Fruit fly (Drosophila melanogaster) whole organism, wandering third instar larva: ENCODE data around the gene tsl.

Experiments
- Abd-B ChIP-seq: fragments of >200 bp; optimal IDR thresholded peaks from 2 replicates; lab custom pipeline; 2017; ENCODE audit warnings: missing biosample characterization, missing genetic modification characterization
- CG32264 ChIP-seq: fragments of 200-800 bp; sonication (Bioruptor generic); optimal IDR thresholded peaks from 2 replicates; lab custom pipeline; 2016; ENCODE audit warnings: missing biosample characterization, missing genetic modification characterization
- CG9705 ChIP-seq: fragments of 200-800 bp; sonication (Bioruptor generic); optimal IDR thresholded peaks from 2 replicates; lab custom pipeline; 2018; ENCODE audit warnings: missing biosample characterization, mild to moderate bottlenecking, missing genetic modification characterization
- CrebA ChIP-seq: fragments of 200-800 bp; sonication (Bioruptor generic); optimal IDR thresholded peaks from 2 replicates; lab custom pipeline; 2016; ENCODE audit warnings: missing biosample characterization, mild to moderate bottlenecking, missing genetic modification characterization, borderline replicate concordance
- Dfd ChIP-seq: fragments of >200 bp; optimal IDR thresholded peaks from 2 replicates; lab custom pipeline; 2017; ENCODE audit warnings: missing biosample characterization, missing genetic modification characterization
- Dif ChIP-seq: fragments of 200-275, 200-300 bp; sonication (Bioruptor generic); optimal IDR thresholded peaks from 2 replicates; lab custom pipeline; 2018; ENCODE audit warnings: missing biosample characterization, missing genetic modification characterization; ENCODE audit not compliant: partially characterized antibody
- GATAd ChIP-seq: sonication (Bioruptor generic); optimal IDR thresholded peaks from 2 replicates; lab custom pipeline; 2016; ENCODE audit warnings: missing biosample characterization, missing genetic modification characterization
- HLH106 ChIP-seq: fragments of 200-800 bp; optimal IDR thresholded peaks from 3 replicates; lab custom pipeline; 2019; ENCODE audit warnings: missing biosample characterization, mild to moderate bottlenecking, missing genetic modification characterization, moderate library complexity
- Hnf4 ChIP-seq: fragments of 200-800 bp; sonication (Bioruptor generic); optimal IDR thresholded peaks from 2 replicates; lab custom pipeline; 2016; ENCODE audit warnings: missing biosample characterization, mild to moderate bottlenecking, missing genetic modification characterization
- Hr78 ChIP-seq: fragments of >200 bp; optimal IDR thresholded peaks from 2 replicates; lab custom pipeline; 2017; ENCODE audit warnings: missing biosample characterization, missing genetic modification characterization
- Hr83 ChIP-seq: fragments of 200-300 bp; sonication (Bioruptor generic); optimal IDR thresholded peaks from 2 replicates; lab custom pipeline; 2016; ENCODE audit warnings: missing biosample characterization, mild to moderate bottlenecking, missing genetic modification characterization, moderate library complexity; ENCODE audit not compliant: poor library complexity, severe bottlenecking
- Jra ChIP-seq: sonication (Bioruptor generic); optimal IDR thresholded peaks from 2 replicates; lab custom pipeline; 2016; ENCODE audit warnings: missing biosample characterization, missing genetic modification characterization
- Mio ChIP-seq: sonication (Bioruptor generic); optimal IDR thresholded peaks from 2 replicates; lab custom pipeline; 2016; ENCODE audit warnings: missing biosample characterization, missing genetic modification characterization
- Myc ChIP-seq: fragments of >200 bp; optimal IDR thresholded peaks from 2 replicates; lab custom pipeline; 2017
- N ChIP-seq: fragments of >200 bp; optimal IDR thresholded peaks from 2 replicates; lab custom pipeline; 2018; ENCODE audit warnings: missing biosample characterization, missing external identifiers, missing genetic modification characterization
- OdsH ChIP-seq: fragments of 200-800 bp; sonication (Bioruptor generic); optimal IDR thresholded peaks from 2 replicates; lab custom pipeline; 2016; ENCODE audit warnings: missing biosample characterization, mild to moderate bottlenecking, missing genetic modification characterization
- Rel ChIP-seq, 2 experiments: fragments of 200-800 bp; sonication (Bioruptor generic) in 1 of 2; optimal IDR thresholded peaks; 2 replicates in 1 of 2; 3 replicates in 1 of 2; lab custom pipeline; 2016 to 2019; ENCODE audit warnings: mild to moderate bottlenecking in 2 of 2, missing biosample characterization in 2 of 2, missing genetic modification characterization in 2 of 2, moderate library complexity in 1 of 2
- Sp1 ChIP-seq: fragments of 200-800 bp; sonication (Bioruptor generic); optimal IDR thresholded peaks from 3 replicates; lab custom pipeline; 2019; ENCODE audit warnings: missing biosample characterization, mild to moderate bottlenecking, missing genetic modification characterization, moderate library complexity
- br ChIP-seq: fragments of 200-800 bp; sonication (Bioruptor generic); optimal IDR thresholded peaks from 2 replicates; lab custom pipeline; 2016; ENCODE audit warnings: missing biosample characterization, missing genetic modification characterization
- brk ChIP-seq: fragments of 200-800 bp; sonication (Bioruptor generic); optimal IDR thresholded peaks from 2 replicates; lab custom pipeline; 2016; ENCODE audit warnings: missing biosample characterization, mild to moderate bottlenecking, missing genetic modification characterization
- dl ChIP-seq, 2 experiments: fragments of 175-275, 200-275 bp in 1 of 2; fragments of 200-275 bp in 1 of 2; sonication (Bioruptor generic); optimal IDR thresholded peaks; lab custom pipeline; 2018; ENCODE audit warnings: mild to moderate bottlenecking in 2 of 2, missing biosample characterization in 2 of 2, missing genetic modification characterization in 2 of 2, moderate library complexity in 2 of 2; ENCODE audit not compliant: partially characterized antibody in 2 of 2, insufficient read depth in 1 of 2
- dmrt93B ChIP-seq: fragments of 200-800 bp; sonication (Bioruptor generic); optimal IDR thresholded peaks from 2 replicates; lab custom pipeline; 2018; ENCODE audit warnings: missing biosample characterization, mild to moderate bottlenecking, missing genetic modification characterization
- dsf ChIP-seq: sonication (Bioruptor generic); optimal IDR thresholded peaks from 2 replicates; lab custom pipeline; 2016; ENCODE audit warnings: missing biosample characterization, missing genetic modification characterization, borderline replicate concordance
- ey ChIP-seq: fragments of 200-800 bp; sonication (Bioruptor generic); optimal IDR thresholded peaks from 2 replicates; lab custom pipeline; 2016; ENCODE audit warnings: missing biosample characterization, missing genetic modification characterization
- foxo ChIP-seq, 2 experiments: fragments of 200-800 bp; sonication (Bioruptor generic); optimal IDR thresholded peaks; 2 replicates in 1 of 2; 3 replicates in 1 of 2; lab custom pipeline; 2016 to 2017; ENCODE audit warnings: missing biosample characterization in 2 of 2, missing genetic modification characterization in 2 of 2
- fru ChIP-seq: fragments of 200-800 bp; sonication (Bioruptor generic); optimal IDR thresholded peaks from 3 replicates; lab custom pipeline; 2016; ENCODE audit warnings: missing biosample characterization, mild to moderate bottlenecking, missing genetic modification characterization
- h ChIP-seq: fragments of 200-800 bp; sonication (Bioruptor generic); optimal IDR thresholded peaks from 3 replicates; lab custom pipeline; 2016; ENCODE audit warnings: missing biosample characterization, mild to moderate bottlenecking, missing genetic modification characterization
- jim ChIP-seq: fragments of 175-275, 200-325 bp; sonication (Bioruptor generic); optimal IDR thresholded peaks from 2 replicates; lab custom pipeline; 2016; ENCODE audit warnings: missing biosample characterization, mild to moderate bottlenecking, missing genetic modification characterization
- lola ChIP-seq: fragments of >200 bp; optimal IDR thresholded peaks from 2 replicates; lab custom pipeline; 2017; ENCODE audit warnings: missing biosample characterization, missing genetic modification characterization
- pan ChIP-seq: fragments of >200 bp; optimal IDR thresholded peaks from 2 replicates; lab custom pipeline; 2017
- psq ChIP-seq: fragments of 200-800 bp; sonication (Bioruptor generic); optimal IDR thresholded peaks from 3 replicates; lab custom pipeline; 2017; ENCODE audit warnings: missing biosample characterization, mild to moderate bottlenecking, missing genetic modification characterization, moderate library complexity
- rgr ChIP-seq: fragments of 200-800 bp; sonication (Bioruptor generic); optimal IDR thresholded peaks from 3 replicates; lab custom pipeline; 2016; ENCODE audit warnings: missing biosample characterization, mild to moderate bottlenecking, missing genetic modification characterization
- sage ChIP-seq: fragments of 200-800 bp; sonication (Bioruptor generic); optimal IDR thresholded peaks from 2 replicates; lab custom pipeline; 2016; ENCODE audit warnings: missing biosample characterization, mild to moderate bottlenecking, missing genetic modification characterization
- sv ChIP-seq: fragments of 200-800 bp; sonication (Bioruptor generic); optimal IDR thresholded peaks from 3 replicates; lab custom pipeline; 2016; ENCODE audit warnings: missing biosample characterization, missing genetic modification characterization
- tai ChIP-seq: sonication (Bioruptor generic); optimal IDR thresholded peaks from 2 replicates; lab custom pipeline; 2016; ENCODE audit warnings: missing biosample characterization, missing genetic modification characterization
- usp ChIP-seq: fragments of >200 bp; optimal IDR thresholded peaks from 2 replicates; lab custom pipeline; 2017; ENCODE audit warnings: missing biosample characterization, missing genetic modification characterization
- woc ChIP-seq: sonication (Bioruptor generic); optimal IDR thresholded peaks from 2 replicates; lab custom pipeline; 2016; ENCODE audit warnings: missing biosample characterization, mild to moderate bottlenecking, missing genetic modification characterization

Gene tsl

dm6 chr3R:21782295-21782922 is at the start of gene tsl:
TSS of gene tsl (minus strand) at chr3R:21782536.
- TF ChIP-seq Rel (GFP tag; optimal IDR thresholded peaks at IDR 0.05; lab: Kevin White, UChicago) (no peak), Rel (tag; optimal IDR thresholded peaks at IDR 0.05; lab: Kevin White, UChicago) (no peak), CrebA (no peak), br (peak; percentile 13), GATAd (GFP tag; lab: Kevin White, UChicago) (no peak)

dm6 chr3R:21831040-21831439 is 48.7 kb upstream of the tsl start:
- TF ChIP-seq psq (no peak), HLH106 (tag; lab: Kevin White, UChicago) (no peak), OdsH (GFP tag; lab: Kevin White, UChicago) (no peak), pan (no peak), sv (no peak), Hr78 (GFP tag; lab: Kevin White, UChicago) (no peak), Hr83 (GFP tag; lab: Kevin White, UChicago) (no peak), N (GFP tag; lab: Kevin White, UChicago) (no peak), CrebA (no peak), fru (GFP tag; lab: Kevin White, UChicago) (no peak), GATAd (GFP tag; lab: Kevin White, UChicago) (no peak)

- TF ChIP-seq fru (GFP tag; lab: Kevin White, UChicago) (no peak), usp (GFP tag; lab: Kevin White, UChicago) (no peak), N (GFP tag; lab: Kevin White, UChicago) (no peak), psq (no peak), br (no peak), Hr78 (GFP tag; lab: Kevin White, UChicago) (no peak), pan (no peak), Myc (lab: Kevin White, UChicago) (no peak), Sp1 (GFP tag; lab: Kevin White, UChicago) (no peak), Hnf4 (GFP tag; lab: Kevin White, UChicago) (no peak), lola (GFP tag; lab: Kevin White, UChicago) (no peak), sv (no peak), GATAd (GFP tag; lab: Kevin White, UChicago) (no peak), dsf (GFP tag; lab: Kevin White, UChicago) (no peak), brk (GFP tag; lab: Kevin White, UChicago) (no peak), dl (GFP tag; optimal IDR thresholded peaks at IDR 0.05; lab: Kevin White, UChicago; ENCODE audit: insufficient read depth in 1 of 2, partially characterized antibody in 2 of 2) (no peak), Hr83 (GFP tag; lab: Kevin White, UChicago) (no peak), Jra (GFP tag; lab: Kevin White, UChicago) (no peak), foxo (GFP tag; optimal IDR thresholded peaks at IDR 0.05; lab: Kevin White, UChicago) (no peak), rgr (GFP tag; lab: Kevin White, UChicago) (no peak)
These were observed 48.0 kb upstream of the tsl start for dm6 chr3R:21830303-21830707.

dm6 chr3R:21829487-21829957 is 47.2 kb upstream of the tsl start:
- no peak for TF ChIP-seq sv
- TF ChIP-seq usp (GFP tag; lab: Kevin White, UChicago) = no peak
- no peak for TF ChIP-seq Abd-B
- no peak for TF ChIP-seq jim
- no peak for TF ChIP-seq Dfd (GFP tag; lab: Kevin White, UChicago)
- TF ChIP-seq pan = no peak
- TF ChIP-seq Hnf4 (GFP tag; lab: Kevin White, UChicago) = peak; percentile 15
- no peak for TF ChIP-seq N (GFP tag; lab: Kevin White, UChicago)
- peak; percentile 74 for TF ChIP-seq tai (GFP tag; lab: Kevin White, UChicago)
- no peak for TF ChIP-seq Hr83 (GFP tag; lab: Kevin White, UChicago)
- TF ChIP-seq ey (GFP tag; lab: Kevin White, UChicago) = no peak
- TF ChIP-seq h = peak; percentile 10
- peak; percentile 36 for TF ChIP-seq br
- TF ChIP-seq Rel (GFP tag; optimal IDR thresholded peaks at IDR 0.05; lab: Kevin White, UChicago) = no peak
- peak; percentile 44 for TF ChIP-seq Rel (tag; optimal IDR thresholded peaks at IDR 0.05; lab: Kevin White, UChicago)
- no peak for TF ChIP-seq CG32264 (GFP tag; lab: Kevin White, UChicago)
- TF ChIP-seq Hr78 (GFP tag; lab: Kevin White, UChicago) = no peak
- TF ChIP-seq foxo (GFP tag; optimal IDR thresholded peaks at IDR 0.05; lab: Kevin White, UChicago) = peak; percentile 5 to 10
- TF ChIP-seq dsf (GFP tag; lab: Kevin White, UChicago) = no peak
- TF ChIP-seq GATAd (GFP tag; lab: Kevin White, UChicago) = no peak
- TF ChIP-seq Sp1 (GFP tag; lab: Kevin White, UChicago) = no peak
- peak; percentile 12 for TF ChIP-seq Dif
- TF ChIP-seq psq = peak; percentile 60
- no peak for TF ChIP-seq lola (GFP tag; lab: Kevin White, UChicago)
- TF ChIP-seq woc (GFP tag; lab: Kevin White, UChicago) = peak; percentile 16
- TF ChIP-seq sage (GFP tag; lab: Kevin White, UChicago) = peak; percentile 3
- TF ChIP-seq brk (GFP tag; lab: Kevin White, UChicago) = no peak
- no peak for TF ChIP-seq HLH106 (tag; lab: Kevin White, UChicago)
- TF ChIP-seq Myc (lab: Kevin White, UChicago) = no peak
- TF ChIP-seq CrebA = no peak
- no peak for TF ChIP-seq Jra (GFP tag; lab: Kevin White, UChicago)
- no peak for TF ChIP-seq dl (GFP tag; optimal IDR thresholded peaks at IDR 0.05; lab: Kevin White, UChicago; ENCODE audit: insufficient read depth in 1 of 2, partially characterized antibody in 2 of 2)
- peak; percentile 25 for TF ChIP-seq fru (GFP tag; lab: Kevin White, UChicago)
- TF ChIP-seq OdsH (GFP tag; lab: Kevin White, UChicago) = no peak
- TF ChIP-seq CG9705 (GFP tag; lab: Kevin White, UChicago) = no peak
- no peak for TF ChIP-seq dmrt93B (GFP tag; lab: Kevin White, UChicago)
- no peak for TF ChIP-seq Mio
